Fruit fly (Drosophila melanogaster): ENCODE data around the gene MED17.

Gene MED17

DNA sequence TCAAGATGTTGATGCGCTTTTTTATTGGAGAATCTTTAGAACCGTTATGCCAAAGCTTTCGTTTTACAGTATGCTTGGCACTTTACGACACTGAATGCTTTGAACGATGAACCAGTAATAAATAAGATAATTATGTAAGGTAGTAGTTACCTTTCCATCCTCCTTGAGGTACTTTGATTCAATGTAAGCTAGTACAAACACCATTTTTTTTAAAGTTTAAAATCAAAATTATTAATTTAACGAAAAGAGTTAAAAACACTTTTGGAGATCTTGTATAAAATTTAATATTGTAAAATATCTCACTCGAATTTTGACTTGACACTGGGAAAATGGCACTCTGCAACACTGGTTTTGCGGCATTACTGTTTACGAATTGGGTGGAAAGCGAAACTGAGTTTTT, 3.5 kb upstream of the MED17 start, which contains the start of the genes Arp5 and CG7208 (continued):
- TF ChIP-seq CG8478 (optimal IDR thresholded peaks at IDR 0.05) (no peak), lbe (GFP tag; optimal IDR thresholded peaks at IDR 0.05) (peak; percentile 56), da (GFP tag; optimal IDR thresholded peaks at IDR 0.05) (no peak), CG17361 (GFP tag; IDR thresholded peaks at IDR 0.05) (peak; percentile 67), CG30020 (tag; optimal IDR thresholded peaks at IDR 0.05) (no peak), Hey (tag; optimal IDR thresholded peaks at IDR 0.05) (no peak), lov (optimal IDR thresholded peaks at IDR 0.05) (no peak), lov (GFP tag; IDR thresholded peaks at IDR 0.05) (no peak), CoRest (tag; optimal IDR thresholded peaks at IDR 0.05) (peak; percentile 86), mld (GFP tag; IDR thresholded peaks at IDR 0.05; ENCODE audit: partially characterized antibody) (no peak), br (optimal IDR thresholded peaks at IDR 0.05) (no peak), CG18619 (GFP tag; optimal IDR thresholded peaks at IDR 0.05) (peak; percentile 59), CG15011 (GFP tag; optimal IDR thresholded peaks at IDR 0.05) (no peak), tap (tag; optimal IDR thresholded peaks at IDR 0.05) (peak; percentile 53), trh (GFP tag; optimal IDR thresholded peaks at IDR 0.05) (peak; percentile 23), CG2202 (tag; optimal IDR thresholded peaks at IDR 0.05) (no peak), MTF-1 (GFP tag; optimal IDR thresholded peaks at IDR 0.05; ENCODE audit: borderline replicate concordance) (no peak), CG4707 (GFP tag; optimal IDR thresholded peaks at IDR 0.05) (no peak), sob (GFP tag; IDR thresholded peaks at IDR 0.05) (peak; percentile 79), lilli (GFP tag; optimal IDR thresholded peaks at IDR 0.05) (peak; percentile 86), Rfx (GFP tag; IDR thresholded peaks at IDR 0.05) (peak; percentile 81), Trl (optimal IDR thresholded peaks at IDR 0.05) (no peak), Trl (GFP tag; optimal IDR thresholded peaks at IDR 0.05) (peak; percentile 46), Ravus (GFP tag; IDR thresholded peaks at IDR 0.05) (no peak), Mes4 (GFP tag; optimal IDR thresholded peaks at IDR 0.05) (peak; percentile 11), Bgb (GFP tag; IDR thresholded peaks at IDR 0.05; ENCODE audit: partially characterized antibody) (no peak), cas (GFP tag; IDR thresholded peaks at IDR 0.05) (0 out of 2 replicates have a peak, but pooled peaks have one; percentile 36), CG11723 (GFP tag; optimal IDR thresholded peaks at IDR 0.05) (no peak), unpg (GFP tag; optimal IDR thresholded peaks at IDR 0.05) (no peak), Dfd (GFP tag; optimal IDR thresholded peaks at IDR 0.05) (no peak), gem (tag; optimal IDR thresholded peaks at IDR 0.05) (no peak), rib (GFP tag; IDR thresholded peaks at IDR 0.05) (no peak), CG5180 (GFP tag; optimal IDR thresholded peaks at IDR 0.05) (no peak), ERR (GFP tag; optimal IDR thresholded peaks at IDR 0.05) (no peak), Side (GFP tag; optimal IDR thresholded peaks at IDR 0.05) (peak; percentile 38), zen2 (GFP tag; IDR thresholded peaks at IDR 0.05; ENCODE audit: partially characterized antibody) (no peak), ems (GFP tag; optimal IDR thresholded peaks at IDR 0.05) (peak; percentile 73), CG6813 (GFP tag; optimal IDR thresholded peaks at IDR 0.05) (no peak), p53 (GFP tag; optimal IDR thresholded peaks at IDR 0.05) (no peak), CG31441 (GFP tag; IDR thresholded peaks at IDR 0.05) (peak; percentile 73), CG1024 (GFP tag; IDR thresholded peaks at IDR 0.05) (no peak), disco-r (GFP tag; optimal IDR thresholded peaks at IDR 0.05) (peak; percentile 11), ap (GFP tag; IDR thresholded peaks at IDR 0.05) (0 out of 2 replicates have a peak, but pooled peaks have one; percentile 30), Gsc (GFP tag; IDR thresholded peaks at IDR 0.05) (no peak), slp2 (GFP tag; optimal IDR thresholded peaks at IDR 0.05) (peak; percentile 44), abd-A (tag; optimal IDR thresholded peaks at IDR 0.05) (no peak), CG4730 (GFP tag; IDR thresholded peaks at IDR 0.05) (no peak), tin (GFP tag; optimal IDR thresholded peaks at IDR 0.05) (peak; percentile 71), Lim3 (GFP tag; IDR thresholded peaks at IDR 0.05) (no peak), Dref (GFP tag; IDR thresholded peaks at IDR 0.05) (no peak), so (GFP tag; IDR thresholded peaks at IDR 0.05) (no peak), CG10321 (GFP tag; IDR thresholded peaks at IDR 0.05) (no peak), Sox102F (GFP tag; optimal IDR thresholded peaks at IDR 0.05) (no peak), gt (GFP tag; IDR thresholded peaks at IDR 0.05) (no peak)
